Fruit fly (Drosophila melanogaster): ENCODE data around the gene CG9928.

CG9928 gene

dm6 chr2L:13095805-13096204, 46.9 kb downstream of the CG9928 start:
- TF ChIP-seq CG9948 (tag; optimal IDR thresholded peaks at IDR 0.05) = no peak

Measured in whole organism, pupa.